Worm (Caenorhabditis elegans) whole organism, late embryonic: ENCODE data around the gene alkb-8.

ENCODE experiments used
- K02D7.2 ChIP-seq: sonication (generic microtip); optimal IDR thresholded peaks from 2 replicates; lab custom pipeline; 2017; ENCODE audit warnings: mild to moderate bottlenecking, missing genetic modification characterization, missing compliant biosample characterization
- K09A11.1 ChIP-seq: sonication (generic microtip); optimal IDR thresholded peaks from 2 replicates; lab custom pipeline; 2017; ENCODE audit warnings: antibody characterized with exemption, mild to moderate bottlenecking, missing genetic modification characterization, missing compliant biosample characterization; ENCODE audit not compliant: insufficient read depth
- ahr-1 ChIP-seq: sonication (generic microtip); optimal IDR thresholded peaks from 2 replicates; lab custom pipeline; 2016; ENCODE audit warnings: missing genetic modification characterization, missing compliant biosample characterization
- ceh-14 ChIP-seq: sonication (generic microtip); optimal IDR thresholded peaks from 2 replicates; lab custom pipeline; 2016; ENCODE audit warnings: missing genotype, missing genetic modification characterization, missing compliant biosample characterization
- ceh-18 ChIP-seq: sonication (generic microtip); optimal IDR thresholded peaks from 2 replicates; lab custom pipeline; 2016; ENCODE audit warnings: missing genetic modification characterization, missing compliant biosample characterization
- ceh-24 ChIP-seq: sonication (generic microtip); optimal IDR thresholded peaks from 2 replicates; lab custom pipeline; 2016; ENCODE audit warnings: mild to moderate bottlenecking, missing genetic modification characterization, missing compliant biosample characterization
- ceh-31 ChIP-seq: sonication (generic microtip); optimal IDR thresholded peaks from 2 replicates; lab custom pipeline; 2016; ENCODE audit warnings: missing genetic modification characterization, missing compliant biosample characterization
- ceh-34 ChIP-seq: sonication (generic microtip); optimal IDR thresholded peaks from 2 replicates; lab custom pipeline; 2016; ENCODE audit warnings: mild to moderate bottlenecking, missing genetic modification characterization, missing compliant biosample characterization
- ceh-48 ChIP-seq: sonication (generic microtip); optimal IDR thresholded peaks from 2 replicates; lab custom pipeline; 2016; ENCODE audit warnings: missing genetic modification characterization, inconsistent platforms, missing compliant biosample characterization
- che-1 ChIP-seq: sonication (generic microtip); optimal IDR thresholded peaks from 2 replicates; lab custom pipeline; 2016; ENCODE audit warnings: mild to moderate bottlenecking, missing genetic modification characterization, missing compliant biosample characterization
- dmd-4 ChIP-seq: sonication (generic microtip); optimal IDR thresholded peaks from 2 replicates; lab custom pipeline; 2016; ENCODE audit warnings: borderline replicate concordance, missing genetic modification characterization, missing compliant biosample characterization
- dve-1 ChIP-seq: sonication (generic microtip); optimal IDR thresholded peaks from 2 replicates; lab custom pipeline; 2017; ENCODE audit warnings: antibody characterized with exemption, mild to moderate bottlenecking, missing genetic modification characterization, missing compliant biosample characterization
- elt-2 ChIP-seq: sonication (generic microtip); optimal IDR thresholded peaks from 2 replicates; lab custom pipeline; 2016; ENCODE audit warnings: missing genetic modification reagents, missing genetic modification characterization, missing compliant biosample characterization
- elt-4 ChIP-seq: sonication (generic microtip); optimal IDR thresholded peaks from 2 replicates; lab custom pipeline; 2016; ENCODE audit warnings: missing genetic modification characterization, missing compliant biosample characterization
- eyg-1 ChIP-seq: sonication (generic microtip); optimal IDR thresholded peaks from 2 replicates; lab custom pipeline; 2016; ENCODE audit warnings: missing genotype, missing genetic modification characterization, missing compliant biosample characterization
- fax-1 ChIP-seq: sonication (generic microtip); optimal IDR thresholded peaks from 2 replicates; lab custom pipeline; 2016; ENCODE audit warnings: missing genotype, missing genetic modification characterization, missing compliant biosample characterization
- hlh-13 ChIP-seq: fragments of 200-800 bp; sonication (Bioruptor generic); optimal IDR thresholded peaks from 2 replicates; lab custom pipeline; 2018; ENCODE audit warnings: mild to moderate bottlenecking, missing genetic modification characterization, missing compliant biosample characterization
- hlh-15 ChIP-seq: sonication (generic microtip); optimal IDR thresholded peaks from 2 replicates; lab custom pipeline; 2016; ENCODE audit warnings: missing genetic modification characterization, missing compliant biosample characterization
- hlh-30 ChIP-seq: sonication (generic microtip); optimal IDR thresholded peaks from 2 replicates; lab custom pipeline; 2017; ENCODE audit warnings: antibody characterized with exemption, missing genetic modification characterization, missing compliant biosample characterization; ENCODE audit not compliant: insufficient read depth
- hlh-6 ChIP-seq: sonication (generic microtip); optimal IDR thresholded peaks from 2 replicates; lab custom pipeline; 2016; ENCODE audit warnings: missing genotype, missing genetic modification characterization, missing compliant biosample characterization
- nfya-1 ChIP-seq: sonication (generic microtip); optimal IDR thresholded peaks from 2 replicates; lab custom pipeline; 2017; ENCODE audit warnings: missing genetic modification characterization, mild to moderate bottlenecking, missing compliant biosample characterization, antibody characterized with exemption, moderate library complexity
- npax-4 ChIP-seq: sonication (generic microtip); optimal IDR thresholded peaks from 2 replicates; lab custom pipeline; 2016; ENCODE audit warnings: missing genetic modification characterization, missing compliant biosample characterization
- odd-2 ChIP-seq: sonication (generic microtip); optimal IDR thresholded peaks from 2 replicates; lab custom pipeline; 2017; ENCODE audit warnings: antibody characterized with exemption, mild to moderate bottlenecking, missing genetic modification characterization, missing compliant biosample characterization
- pag-3 ChIP-seq: sonication (generic microtip); optimal IDR thresholded peaks from 2 replicates; lab custom pipeline; 2016; ENCODE audit warnings: missing compliant biosample characterization, missing genetic modification characterization, borderline replicate concordance
- pat-9 ChIP-seq: fragments of 200-800 bp; sonication (Bioruptor generic); optimal IDR thresholded peaks from 2 replicates; lab custom pipeline; 2018; ENCODE audit warnings: mild to moderate bottlenecking, missing genetic modification characterization, moderate library complexity, missing compliant biosample characterization
- pax-1 ChIP-seq: fragments of 150-350 bp; optimal IDR thresholded peaks from 2 replicates; lab custom pipeline; 2014; ENCODE audit warnings: missing biosample characterization, missing genetic modification characterization
- pha-2 ChIP-seq: sonication (generic microtip); optimal IDR thresholded peaks from 2 replicates; lab custom pipeline; 2017; ENCODE audit warnings: mild to moderate bottlenecking, missing genetic modification characterization, missing compliant biosample characterization
- rnt-1 ChIP-seq: sonication (generic microtip); optimal IDR thresholded peaks from 2 replicates; lab custom pipeline; 2016; ENCODE audit warnings: missing genetic modification characterization, missing compliant biosample characterization
- sox-2 ChIP-seq: fragments of 200-800 bp; sonication (Bioruptor generic); IDR thresholded peaks from 2 replicates; pipeline ENCODE4 v1.3.6; 2022; ENCODE audit warnings: missing genetic modification reagents, missing genetic modification characterization, missing compliant biosample characterization
- syd-9 ChIP-seq: sonication (generic microtip); optimal IDR thresholded peaks from 2 replicates; lab custom pipeline; 2016; ENCODE audit warnings: mild to moderate bottlenecking, missing genetic modification characterization, moderate library complexity, missing compliant biosample characterization
- tbx-2 ChIP-seq: sonication (generic microtip); optimal IDR thresholded peaks from 2 replicates; lab custom pipeline; 2016; ENCODE audit warnings: missing genetic modification characterization, missing compliant biosample characterization
- ttx-3 ChIP-seq: sonication (generic microtip); optimal IDR thresholded peaks from 2 replicates; lab custom pipeline; 2016; ENCODE audit warnings: missing genetic modification reagents, missing genetic modification characterization, missing compliant biosample characterization
- unc-3 ChIP-seq, 2 experiments: fragments of 200-800 bp in 1 of 2; sonication (Bioruptor generic) in 1 of 2; sonication (generic microtip) in 1 of 2; conservative IDR thresholded peaks in 1 of 2; optimal IDR thresholded peaks in 1 of 2; 2 replicates each; pipeline versions ENCODE4 v1.3.6 to Lab custom; 2016 to 2022; ENCODE audit warnings: missing compliant biosample characterization in 2 of 2, missing genetic modification characterization in 2 of 2, missing genetic modification reagents in 1 of 2
- unc-42 ChIP-seq: sonication (generic microtip); optimal IDR thresholded peaks from 2 replicates; lab custom pipeline; 2016; ENCODE audit warnings: missing genotype, missing genetic modification characterization, missing compliant biosample characterization

Gene alkb-8

ce11 chrIII:3701411-3702310 is 7.5 kb upstream of the alkb-8 start, which contains the start of the genes pdi-1 and C14B1.2:
TSS of gene pdi-1 (minus strand) at chrIII:3701461.
TSS of gene C14B1.2 (plus strand) at chrIII:3702260.
- peak; percentile 47 for TF ChIP-seq ceh-31
- TF ChIP-seq tbx-2 (tag; lab: Kevin White, UChicago), result peak; percentile 34
- TF ChIP-seq pax-1 (tag; lab: Kevin White, UChicago), result no peak
- peak; percentile 56 for TF ChIP-seq nfya-1 (tag; lab: Kevin White, UChicago)

ce11 chrIII:3703397-3703796 is 5.7 kb upstream of the alkb-8 start, which contains the start of gene C14B1.3:
TSS of gene C14B1.3 (plus strand) at chrIII:3703564.
- TF ChIP-seq fax-1 (no peak), K02D7.2 (tag; lab: Kevin White, UChicago) (no peak), hlh-30 (peak; percentile 45), hlh-15 (tag; lab: Kevin White, UChicago) (no peak), sox-2 (GFP tag; lab: Robert Waterston, UW) (no peak), elt-4 (tag; lab: Kevin White, UChicago) (no peak), hlh-6 (tag; lab: Kevin White, UChicago) (no peak), unc-42 (no peak)

DNA sequence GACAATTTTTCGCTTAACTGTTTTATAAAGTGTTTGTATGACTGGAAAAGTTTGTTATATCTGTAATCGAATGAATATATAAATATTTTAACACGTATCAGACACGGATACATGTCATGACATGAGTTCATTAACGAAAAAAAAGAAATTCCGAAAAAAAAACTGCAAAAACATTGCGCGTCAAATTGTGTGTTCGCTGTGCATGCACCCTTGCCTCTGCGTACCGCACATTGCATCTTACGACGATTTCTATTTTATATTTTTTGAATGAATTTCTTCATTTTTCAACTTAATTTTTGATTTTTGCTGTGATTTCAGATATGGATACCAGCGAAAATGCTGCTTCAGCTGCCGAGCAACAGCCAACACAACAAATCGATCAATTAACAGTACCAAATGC is 4.2 kb upstream of the alkb-8 start, which contains the start of gene wdr-5.1:
wdr-5.1 (plus strand) TSS at position 319 of the 400 bp plus-strand sequence.
- no peak for TF ChIP-seq syd-9
- no peak for TF ChIP-seq pag-3 (tag; lab: Kevin White, UChicago)
- no peak for TF ChIP-seq ceh-34
- TF ChIP-seq K09A11.1, result no peak
- no peak for TF ChIP-seq pha-2 (tag; lab: Kevin White, UChicago)
- TF ChIP-seq fax-1, result no peak

DNA sequence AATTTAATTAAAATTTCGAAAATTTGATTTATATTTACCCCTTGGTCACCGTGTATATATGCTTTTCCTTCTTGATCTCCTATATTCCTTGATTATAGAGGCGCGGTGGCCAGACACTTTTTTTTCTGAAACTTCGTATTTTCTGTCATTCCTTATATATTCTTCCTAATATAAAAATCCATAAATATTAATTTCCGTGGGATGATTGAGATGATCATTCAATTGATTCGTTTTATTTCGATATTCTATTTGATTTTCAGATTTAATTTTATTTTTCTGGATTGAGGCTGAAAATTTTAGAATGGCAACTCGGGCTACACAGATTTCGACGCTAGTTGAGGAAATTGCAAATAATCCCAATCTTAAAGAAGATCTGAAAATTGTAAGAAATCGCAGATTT is 2.5 kb upstream of the alkb-8 start, which contains the start of gene dph-1:
dph-1 (plus strand) TSS at position 301 of the 400 bp plus-strand sequence.
- TF ChIP-seq unc-3 (GFP tag; conservative IDR thresholded peaks at IDR 0.05; lab: Robert Waterston, UW), result no peak
- no peak for TF ChIP-seq unc-3 (tag; optimal IDR thresholded peaks at IDR 0.05; lab: Kevin White, UChicago)
- TF ChIP-seq eyg-1 (tag; lab: Kevin White, UChicago), result no peak
- TF ChIP-seq che-1 (tag; lab: Kevin White, UChicago), result no peak
- no peak for TF ChIP-seq pat-9 (tag; lab: Kevin White, UChicago)
- no peak for TF ChIP-seq pax-1 (tag; lab: Kevin White, UChicago)
- TF ChIP-seq rnt-1 (tag; lab: Kevin White, UChicago), result no peak
- no peak for TF ChIP-seq ahr-1 (tag; lab: Kevin White, UChicago)
- TF ChIP-seq ceh-18 (tag; lab: Kevin White, UChicago), result no peak
- no peak for TF ChIP-seq ceh-14
- no peak for TF ChIP-seq hlh-13 (GFP tag; lab: Kevin White, UChicago)
- no peak for TF ChIP-seq elt-2 (tag; lab: Kevin White, UChicago)
- no peak for TF ChIP-seq ceh-48 (tag; lab: Kevin White, UChicago)
- no peak for TF ChIP-seq dve-1 (tag; lab: Kevin White, UChicago)

- TF ChIP-seq odd-2 (no peak), ceh-24 (tag; lab: Kevin White, UChicago) (no peak), hlh-13 (GFP tag; lab: Kevin White, UChicago) (no peak), ahr-1 (tag; lab: Kevin White, UChicago) (no peak), dmd-4 (no peak), ttx-3 (tag; lab: Kevin White, UChicago) (no peak), npax-4 (no peak)
Observed at ce11 chrIII:3713163-3713562, 4.0 kb downstream of the alkb-8 start, which contains the start of gene nrde-1. TSS of gene nrde-1 (plus strand) at chrIII:3713463.
